Worm (Caenorhabditis elegans): ENCODE results near the gene F49C5.5.

DNA sequence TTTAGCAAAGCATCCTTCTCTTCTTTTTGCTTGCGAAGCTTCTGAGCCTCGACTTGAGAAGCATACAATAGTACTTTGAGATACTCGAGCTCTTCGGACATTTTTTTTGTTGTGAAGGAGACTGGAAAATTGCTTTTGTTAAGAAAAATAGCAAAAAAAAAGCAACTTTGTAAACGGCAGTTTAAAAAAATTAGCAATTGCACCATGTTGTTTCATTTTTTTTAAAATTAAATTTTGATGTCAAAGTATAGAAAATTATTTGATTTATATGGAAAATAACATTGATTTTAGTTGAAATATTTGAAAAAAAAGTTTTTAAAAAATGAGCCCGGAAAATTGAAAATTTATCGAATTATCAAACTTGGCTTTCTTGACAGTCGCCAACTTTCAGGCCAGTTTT is 28.4 kb upstream of the F49C5.5 start, which contains the start of gene Y38E10A.3:
- TF ChIP-seq dao-5 (tag; optimal IDR thresholded peaks at IDR 0.05) (no peak), him-1 (tag; optimal IDR thresholded peaks at IDR 0.05) (no peak)
